Fruit fly (Drosophila melanogaster) whole organism, embryonic: Measurements from ENCODE around the gene CG11986.

Source experiments
- Abd-B ChIP-seq: fragments of 200-800 bp; sonication (Bioruptor generic); optimal IDR thresholded peaks from 2 replicates; lab custom pipeline; 2018; ENCODE audit warnings: missing biosample characterization, mild to moderate bottlenecking, missing genetic modification characterization, moderate library complexity
- Awh ChIP-seq: fragments of 200-800 bp; sonication (Bioruptor generic); IDR thresholded peaks from 2 replicates; pipeline ENCODE4, ENCODE4 v1.3.6; 2022; ENCODE audit warnings: missing biosample characterization, missing genetic modification characterization
- B-H1 ChIP-seq: fragments of 200-800 bp; sonication (Bioruptor generic); IDR thresholded peaks from 3 replicates; pipeline ENCODE4 v1.3.6; 2022; ENCODE audit warnings: missing biosample characterization, missing genetic modification characterization
- C15 ChIP-seq: fragments of 200-800 bp; sonication (Bioruptor generic); IDR thresholded peaks from 3 replicates; pipeline ENCODE4 v1.3.6; 2022; ENCODE audit warnings: missing biosample characterization, missing genetic modification characterization
- CG10979 ChIP-seq: fragments of 200-800 bp; sonication (Bioruptor generic); optimal IDR thresholded peaks from 2 replicates; lab custom pipeline; 2018; ENCODE audit warnings: missing biosample characterization, mild to moderate bottlenecking, missing genetic modification characterization, moderate library complexity
- CG11085 ChIP-seq: fragments of 200-800 bp; sonication (Bioruptor generic); IDR thresholded peaks from 2 replicates; pipeline ENCODE4 v1.3.6; 2022; ENCODE audit warnings: missing biosample characterization, missing genetic modification characterization
- CG11093 ChIP-seq: fragments of 200-800 bp; sonication (Bioruptor generic); IDR thresholded peaks from 3 replicates; pipeline ENCODE4 v1.3.6; 2022; ENCODE audit warnings: missing biosample characterization, missing genetic modification characterization
- CG11398 ChIP-seq: fragments of 200-800 bp; sonication (Bioruptor generic); optimal IDR thresholded peaks from 2 replicates; lab custom pipeline; 2016; ENCODE audit warnings: missing biosample characterization, missing genetic modification characterization
- CG11696 ChIP-seq: fragments of 200-800 bp; sonication (Bioruptor generic); IDR thresholded peaks from 2 replicates; pipeline ENCODE4 v1.3.6; 2022; ENCODE audit warnings: missing biosample characterization, missing genetic modification characterization
- CG12769 ChIP-seq: fragments of 200-800 bp; sonication (Bioruptor generic); optimal IDR thresholded peaks from 2 replicates; lab custom pipeline; 2019; ENCODE audit warnings: missing biosample characterization, mild to moderate bottlenecking, missing genetic modification characterization, moderate library complexity
- CG13624 ChIP-seq: fragments of 200-800 bp; sonication (Bioruptor generic); optimal IDR thresholded peaks from 2 replicates; lab custom pipeline; 2016; ENCODE audit warnings: missing biosample characterization, missing genetic modification characterization
- CG14050 ChIP-seq: fragments of 200-800 bp; sonication (Bioruptor generic); IDR thresholded peaks from 3 replicates; pipeline ENCODE4 v1.3.6; 2022; ENCODE audit warnings: missing biosample characterization, missing genetic modification characterization
- CG1603 ChIP-seq: fragments of 200-800 bp; sonication (Bioruptor generic); optimal IDR thresholded peaks from 2 replicates; lab custom pipeline; 2019; ENCODE audit warnings: missing biosample characterization, mild to moderate bottlenecking, missing genetic modification characterization, moderate library complexity
- CG16815 ChIP-seq: fragments of 200-800 bp; sonication (Bioruptor generic); optimal IDR thresholded peaks from 3 replicates; lab custom pipeline; 2017; ENCODE audit warnings: missing biosample characterization, mild to moderate bottlenecking, missing genetic modification characterization
- CG16863 ChIP-seq: fragments of 200-800 bp; sonication (Bioruptor generic); optimal IDR thresholded peaks from 3 replicates; lab custom pipeline; 2016; ENCODE audit warnings: missing biosample characterization, missing genetic modification characterization
- CG17186 ChIP-seq: fragments of 200-800 bp; sonication (Bioruptor generic); optimal IDR thresholded peaks from 3 replicates; lab custom pipeline; 2017; ENCODE audit warnings: missing biosample characterization, missing genetic modification reagents, missing genetic modification characterization
- CG18599 ChIP-seq: fragments of 200-800 bp; sonication (Bioruptor generic); optimal IDR thresholded peaks from 3 replicates; lab custom pipeline; 2017; ENCODE audit warnings: missing biosample characterization, missing genetic modification characterization, mild to moderate bottlenecking, moderate library complexity, missing genetic modification reagents
- CG18619 ChIP-seq: fragments of 200-800 bp; sonication (Bioruptor generic); optimal IDR thresholded peaks from 3 replicates; lab custom pipeline; 2017; ENCODE audit warnings: missing biosample characterization, mild to moderate bottlenecking, missing genetic modification characterization
- CG30020 ChIP-seq: fragments of 200-800 bp; optimal IDR thresholded peaks from 2 replicates; lab custom pipeline; 2019; ENCODE audit warnings: missing biosample characterization, mild to moderate bottlenecking, missing genetic modification characterization, moderate library complexity
- CG31441 ChIP-seq: fragments of 200-800 bp; sonication (Bioruptor generic); IDR thresholded peaks from 2 replicates; pipeline ENCODE4 v1.3.6; 2022; ENCODE audit warnings: missing biosample characterization, missing genetic modification characterization
- CG32772 ChIP-seq: fragments of 200-800 bp; sonication (Bioruptor generic); IDR thresholded peaks from 2 replicates; pipeline ENCODE4 v1.3.6; 2022; ENCODE audit warnings: missing biosample characterization, missing genetic modification characterization
- CG3407 ChIP-seq: fragments of 200-800 bp; sonication (Bioruptor generic); optimal IDR thresholded peaks from 2 replicates; lab custom pipeline; 2018; ENCODE audit warnings: missing biosample characterization, mild to moderate bottlenecking, missing genetic modification characterization
- CG4282 ChIP-seq: fragments of 200-800 bp; sonication (Bioruptor generic); optimal IDR thresholded peaks from 2 replicates; lab custom pipeline; 2016; ENCODE audit warnings: missing biosample characterization, missing genetic modification characterization
- CG5180 ChIP-seq: fragments of 200-800 bp; sonication (Bioruptor generic); optimal IDR thresholded peaks from 3 replicates; lab custom pipeline; 2017; ENCODE audit warnings: missing biosample characterization, missing genetic modification characterization, mild to moderate bottlenecking, moderate library complexity, missing genetic modification reagents
- CG7987 ChIP-seq: fragments of 200-800 bp; sonication (Bioruptor generic); optimal IDR thresholded peaks from 2 replicates; lab custom pipeline; 2018; ENCODE audit warnings: missing biosample characterization, mild to moderate bottlenecking, missing genetic modification characterization, moderate library complexity
- CG9609 ChIP-seq: fragments of 200-800 bp; sonication (Bioruptor generic); optimal IDR thresholded peaks from 3 replicates; lab custom pipeline; 2016; ENCODE audit warnings: missing biosample characterization, missing genetic modification characterization
- CkIIα-i1 ChIP-seq: fragments of 200-800 bp; sonication (Bioruptor generic); IDR thresholded peaks from 2 replicates; pipeline ENCODE4 v1.3.6; 2022; ENCODE audit warnings: missing biosample characterization, missing genetic modification characterization
- NC2α ChIP-seq: fragments of 200-800 bp; sonication (Bioruptor generic); optimal IDR thresholded peaks from 2 replicates; lab custom pipeline; 2016; ENCODE audit warnings: missing biosample characterization, missing genetic modification characterization
- Optix ChIP-seq: fragments of 200-800 bp; sonication (Bioruptor generic); IDR thresholded peaks from 3 replicates; pipeline ENCODE4 v1.3.6; 2022; ENCODE audit warnings: missing biosample characterization, missing genetic modification characterization
- Trl ChIP-seq, 3 experiments: fragments of >200 bp in 2 of 3; fragments of 200-800 bp in 1 of 3; sonication (Bioruptor generic) in 1 of 3; optimal IDR thresholded peaks; 2 replicates in 1 of 3; 3 replicates in 2 of 3; lab custom pipeline; 2016 to 2017; ENCODE audit warnings: missing biosample characterization in 1 of 3, missing genetic modification characterization in 1 of 3
- Xbp1 ChIP-seq: fragments of 200-800 bp; sonication (Bioruptor generic); optimal IDR thresholded peaks from 3 replicates; lab custom pipeline; 2016; ENCODE audit warnings: missing biosample characterization, mild to moderate bottlenecking, missing genetic modification characterization
- abd-A ChIP-seq: fragments of 200-800 bp; sonication (Bioruptor generic); optimal IDR thresholded peaks from 3 replicates; lab custom pipeline; 2019; ENCODE audit warnings: missing biosample characterization, mild to moderate bottlenecking, missing genetic modification characterization, moderate library complexity
- chn ChIP-seq: fragments of 200-800 bp; sonication (Bioruptor generic); optimal IDR thresholded peaks from 2 replicates; lab custom pipeline; 2016; ENCODE audit warnings: missing biosample characterization, missing genetic modification characterization
- cwo ChIP-seq: fragments of 200-800 bp; sonication (Bioruptor generic); optimal IDR thresholded peaks from 3 replicates; lab custom pipeline; 2017; ENCODE audit warnings: missing biosample characterization, missing genetic modification characterization, mild to moderate bottlenecking, moderate library complexity, missing genetic modification reagents
- inv ChIP-seq: fragments of 200-800 bp; sonication (Bioruptor generic); IDR thresholded peaks from 2 replicates; pipeline ENCODE4 v1.3.6; 2022; ENCODE audit warnings: missing biosample characterization, missing genetic modification characterization; ENCODE audit not compliant: partially characterized antibody
- jumu ChIP-seq: fragments of 200-800 bp; sonication (Bioruptor generic); optimal IDR thresholded peaks from 3 replicates; lab custom pipeline; 2016; ENCODE audit warnings: missing biosample characterization, missing genetic modification characterization
- mirr ChIP-seq: fragments of 200-800 bp; sonication (Bioruptor generic); optimal IDR thresholded peaks from 3 replicates; lab custom pipeline; 2018; ENCODE audit warnings: missing biosample characterization, mild to moderate bottlenecking, missing genetic modification characterization
- nau ChIP-seq: fragments of 200-800 bp; sonication (Bioruptor generic); optimal IDR thresholded peaks from 3 replicates; lab custom pipeline; 2017; ENCODE audit warnings: missing biosample characterization, mild to moderate bottlenecking, missing genetic modification characterization, missing genetic modification reagents
- nerfin-1 ChIP-seq: fragments of 200-800 bp; sonication (Bioruptor generic); optimal IDR thresholded peaks from 3 replicates; lab custom pipeline; 2019; ENCODE audit warnings: missing biosample characterization, mild to moderate bottlenecking, missing genetic modification characterization, moderate library complexity
- onecut ChIP-seq: fragments of 200-800 bp; sonication (Bioruptor generic); IDR thresholded peaks from 2 replicates; pipeline ENCODE4 v1.3.6; 2022; ENCODE audit warnings: missing biosample characterization, missing genetic modification characterization
- pan ChIP-seq, 4 experiments: fragments of >200 bp in 3 of 4; fragments of 200-800 bp in 1 of 4; sonication (Bioruptor generic) in 1 of 4; optimal IDR thresholded peaks in 3 of 4; IDR thresholded peaks in 1 of 4; 2 replicates each; pipeline versions ENCODE4 v1.3.6 to Lab custom; 2017 to 2022; ENCODE audit warnings: missing biosample characterization in 2 of 4, missing genetic modification characterization in 2 of 4, mixed read lengths in 1 of 4
- psq ChIP-seq: fragments of 200-800 bp; sonication (Bioruptor generic); optimal IDR thresholded peaks from 2 replicates; lab custom pipeline; 2017; ENCODE audit warnings: missing biosample characterization, missing genetic modification characterization
- salm ChIP-seq: fragments of 200-800 bp; sonication (Bioruptor generic); optimal IDR thresholded peaks from 2 replicates; lab custom pipeline; 2018; ENCODE audit warnings: missing biosample characterization, mild to moderate bottlenecking, missing genetic modification characterization
- sc ChIP-seq, 3 experiments: fragments of >200 bp in 2 of 3; fragments of 200-800 bp in 1 of 3; sonication (Bioruptor generic) in 1 of 3; optimal IDR thresholded peaks; 2 replicates in 2 of 3; 3 replicates in 1 of 3; lab custom pipeline; 2017; ENCODE audit warnings: mild to moderate bottlenecking in 1 of 3, missing biosample characterization in 1 of 3, missing genetic modification characterization in 1 of 3, missing genetic modification reagents in 1 of 3
- sens-2 ChIP-seq: fragments of 200-800 bp; sonication (Bioruptor generic); IDR thresholded peaks from 2 replicates; pipeline ENCODE4 v1.3.6; 2022; ENCODE audit warnings: missing biosample characterization, missing genetic modification characterization
- seq ChIP-seq: fragments of 200-800 bp; sonication (Bioruptor generic); IDR thresholded peaks from 2 replicates; pipeline ENCODE4 v1.3.6; 2022; ENCODE audit warnings: missing biosample characterization, missing genetic modification characterization
- zfh2 ChIP-seq: fragments of 200-800 bp; sonication (Bioruptor generic); optimal IDR thresholded peaks from 2 replicates; lab custom pipeline; 2016; ENCODE audit warnings: missing biosample characterization, missing genetic modification characterization

CG11986 gene

dm6 chr3R:9047561-9048465 lies 32.6 kb downstream of the CG11986 start, which contains the start of gene Rel (continued):
- TF ChIP-seq inv (no peak), CG17186 (GFP tag; lab: Kevin White, UChicago) (no peak), CG30020 (peak; percentile 69), Trl (optimal IDR thresholded peaks at IDR 0.05; lab: Kevin White, UChicago) (peak in 1 of 2 experiments; percentile 4), Trl (GFP tag; optimal IDR thresholded peaks at IDR 0.05; lab: Kevin White, UChicago) (no peak), Optix (GFP tag; lab: Robert Waterston, UW) (no peak), C15 (GFP tag; lab: Robert Waterston, UW) (no peak), onecut (GFP tag; lab: Robert Waterston, UW) (no peak), CG4282 (GFP tag; lab: Kevin White, UChicago) (no peak), abd-A (tag; lab: Kevin White, UChicago) (peak; percentile 83), CG1603 (tag; lab: Kevin White, UChicago) (peak; percentile 40), CG11696 (GFP tag; lab: Robert Waterston, UW) (no peak), Abd-B (GFP tag; lab: Kevin White, UChicago) (peak; percentile 58), CG11398 (GFP tag; lab: Kevin White, UChicago) (no peak), CG10979 (peak; percentile 74), pan (optimal IDR thresholded peaks at IDR 0.05; lab: Kevin White, UChicago) (no peak), pan (GFP tag; optimal IDR thresholded peaks at IDR 0.05 in 1 of 2, IDR thresholded peaks at IDR 0.05 in 1 of 2) (no peak), CG5180 (no peak), jumu (GFP tag; lab: Kevin White, UChicago) (no peak), seq (GFP tag; lab: Robert Waterston, UW) (no peak), CG16815 (peak; percentile 32), Awh (no peak), CG12769 (tag; lab: Kevin White, UChicago) (peak; percentile 99), nerfin-1 (peak; percentile 55), mirr (GFP tag; lab: Kevin White, UChicago) (peak; percentile 94), salm (tag; lab: Kevin White, UChicago) (peak; percentile 54), chn (GFP tag; lab: Kevin White, UChicago) (no peak), CG9609 (GFP tag; lab: Kevin White, UChicago) (no peak), Xbp1 (GFP tag; lab: Kevin White, UChicago) (peak; percentile 46), sens-2 (GFP tag; lab: Robert Waterston, UW) (no peak), cwo (peak; percentile 62), zfh2 (GFP tag; lab: Kevin White, UChicago) (peak; percentile 30), CG7987 (GFP tag; lab: Kevin White, UChicago) (peak; percentile 31), sc (optimal IDR thresholded peaks at IDR 0.05; lab: Kevin White, UChicago) (no peak), sc (GFP tag; optimal IDR thresholded peaks at IDR 0.05; lab: Kevin White, UChicago) (peak; percentile 50), CG32772 (no peak), CG3407 (GFP tag; lab: Kevin White, UChicago) (no peak), CG16863 (no peak), CG18619 (GFP tag; lab: Kevin White, UChicago) (peak; percentile 70), psq (GFP tag; lab: Kevin White, UChicago) (no peak), CkIIα-i1 (GFP tag; lab: Robert Waterston, UW) (no peak), CG18599 (GFP tag; lab: Kevin White, UChicago) (peak; percentile 70), CG31441 (GFP tag; lab: Robert Waterston, UW) (no peak), CG11085 (no peak), CG13624 (GFP tag; lab: Kevin White, UChicago) (peak; percentile 81), NC2α (GFP tag; lab: Kevin White, UChicago) (no peak), CG11093 (GFP tag; lab: Robert Waterston, UW) (no peak), nau (GFP tag; lab: Kevin White, UChicago) (no peak), CG14050 (GFP tag; lab: Robert Waterston, UW) (no peak), B-H1 (GFP tag; lab: Robert Waterston, UW) (no peak)
